Worm (Caenorhabditis elegans) whole organism, L4 larva: ENCODE results near the gene sri-65.

ENCODE experiments used
- ceh-32 ChIP-seq: sonication (generic microtip); optimal IDR thresholded peaks from 2 replicates; lab custom pipeline; 2016; ENCODE audit warnings: mild to moderate bottlenecking, missing genetic modification characterization, missing compliant biosample characterization; ENCODE audit not compliant: poor library complexity
- hmg-1.1 ChIP-seq: fragments of 200-800 bp; sonication (Bioruptor generic); IDR thresholded peaks from 2 replicates; pipeline ENCODE4 v1.3.6; 2022; ENCODE audit warnings: missing genetic modification reagents, missing genetic modification characterization, missing compliant biosample characterization
- madf-9 ChIP-seq: fragments of 200-800 bp; sonication (Bioruptor generic); conservative IDR thresholded peaks from 2 replicates; pipeline ENCODE4 v1.3.6; 2022; ENCODE audit warnings: missing genetic modification reagents, missing genetic modification characterization, missing compliant biosample characterization
- nhr-11 ChIP-seq: fragments of 150-350 bp; optimal IDR thresholded peaks from 2 replicates; lab custom pipeline; 2014; ENCODE audit warnings: missing biosample characterization, missing genetic modification characterization
- nhr-28 ChIP-seq: fragments of 150-350 bp; optimal IDR thresholded peaks from 2 replicates; lab custom pipeline; 2014; ENCODE audit warnings: missing biosample characterization, missing genetic modification characterization
- pha-4 ChIP-seq, 2 experiments: fragments of 150-350 bp in 1 of 2; fragments of 200-800 bp in 1 of 2; sonication (Bioruptor generic) in 1 of 2; IDR thresholded peaks in 1 of 2; optimal IDR thresholded peaks in 1 of 2; 2 replicates each; pipeline versions ENCODE4 v1.3.6 to Lab custom; 2014 to 2022; ENCODE audit warnings: missing genetic modification characterization in 2 of 2, missing genetic modification reagents in 2 of 2, missing biosample characterization in 1 of 2, missing compliant biosample characterization in 1 of 2

DNA sequence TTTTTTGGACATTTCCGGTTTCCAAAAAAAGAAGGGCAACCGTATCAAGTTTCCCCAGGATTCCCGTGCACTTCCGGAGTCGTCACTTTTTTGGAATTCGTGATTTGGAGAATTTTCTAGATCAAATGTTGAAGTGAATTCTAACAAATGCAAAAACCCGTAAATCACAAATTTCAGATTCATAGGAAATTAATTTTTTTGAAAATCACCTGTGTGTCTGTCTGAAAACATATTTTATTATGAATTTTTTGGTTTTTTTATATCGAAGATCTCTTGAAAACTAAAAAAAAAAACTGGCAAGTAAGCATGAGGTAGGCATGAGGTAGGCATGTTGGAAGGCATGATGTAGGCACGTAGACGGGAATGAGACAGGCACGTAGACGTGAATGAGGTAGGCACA is 38.1 kb downstream of the sri-65 start:
- no peak for TF ChIP-seq pha-4 (GFP tag; IDR thresholded peaks at IDR 0.05; lab: Robert Waterston, UW)
- TF ChIP-seq pha-4 (tag; optimal IDR thresholded peaks at IDR 0.05; lab: Kevin White, UChicago): no peak
- no peak for TF ChIP-seq hmg-1.1 (GFP tag; lab: Robert Waterston, UW)
- TF ChIP-seq ceh-32 (tag; lab: Kevin White, UChicago): no peak
- no peak for TF ChIP-seq nhr-28 (tag; lab: Kevin White, UChicago)
- no peak for TF ChIP-seq madf-9
- TF ChIP-seq nhr-11: no peak
